Fruit fly (Drosophila melanogaster): ENCODE measurements around the gene CG13689.

CG13689 gene

dm6 chr2L:574226-574625 is 28.4 kb upstream of the CG13689 start, which contains the start of the genes Ipk2 and cold (continued):
- no peak for TF ChIP-seq pita (GFP tag; optimal IDR thresholded peaks at IDR 0.05)
- peak; percentile 79 for TF ChIP-seq Bdp1 (GFP tag; optimal IDR thresholded peaks at IDR 0.05)
- TF ChIP-seq CG3726 (GFP tag; IDR thresholded peaks at IDR 0.05), result peak; percentile 33; the same call in 1 of the 3 replicates
- peak; percentile 16; the same call in 1 of the 2 replicates for TF ChIP-seq peb (GFP tag; IDR thresholded peaks at IDR 0.05)
- TF ChIP-seq gt (GFP tag; IDR thresholded peaks at IDR 0.05), result no peak
- TF ChIP-seq CG17328 (GFP tag; IDR thresholded peaks at IDR 0.05), result 0 out of 2 replicates have a peak, but pooled peaks have one; percentile 11
- peak; percentile 12 for TF ChIP-seq CG31365 (tag; optimal IDR thresholded peaks at IDR 0.05)
- TF ChIP-seq CG8089 (GFP tag; optimal IDR thresholded peaks at IDR 0.05), result peak; percentile 28
- TF ChIP-seq Hey (tag; optimal IDR thresholded peaks at IDR 0.05), result no peak
- no peak for TF ChIP-seq usp (GFP tag; optimal IDR thresholded peaks at IDR 0.05)
- peak; percentile 64 for TF ChIP-seq croc (GFP tag; conservative IDR thresholded peaks at IDR 0.05)
- TF ChIP-seq Dip3 (GFP tag; optimal IDR thresholded peaks at IDR 0.05), result peak; percentile 84
- TF ChIP-seq CG11247 (GFP tag; IDR thresholded peaks at IDR 0.05), result peak; percentile 64
- peak; percentile 1 for TF ChIP-seq CG12071 (GFP tag; optimal IDR thresholded peaks at IDR 0.05)
- TF ChIP-seq CG9609 (GFP tag; optimal IDR thresholded peaks at IDR 0.05), result peak; percentile 69
- no peak for TF ChIP-seq Lpt (GFP tag; optimal IDR thresholded peaks at IDR 0.05)
- TF ChIP-seq CG13123 (GFP tag; optimal IDR thresholded peaks at IDR 0.05), result peak; percentile 62
- 0 out of 3 replicates have a peak, but pooled peaks have one; percentile 22 for TF ChIP-seq CG2199 (GFP tag; IDR thresholded peaks at IDR 0.05)
- TF ChIP-seq CG16779 (GFP tag; IDR thresholded peaks at IDR 0.05), result no peak
- TF ChIP-seq Sox100B (GFP tag; optimal IDR thresholded peaks at IDR 0.05), result no peak
- peak; percentile 63 for TF ChIP-seq Atf3 (GFP tag; optimal IDR thresholded peaks at IDR 0.05)
- TF ChIP-seq Mad (GFP tag; optimal IDR thresholded peaks at IDR 0.05), result peak; percentile 82
- peak; percentile 61 for TF ChIP-seq dm (GFP tag; optimal IDR thresholded peaks at IDR 0.05)
- TF ChIP-seq sisA (GFP tag; IDR thresholded peaks at IDR 0.05), result peak; percentile 70
- peak; percentile 85 for TF ChIP-seq zen (tag; optimal IDR thresholded peaks at IDR 0.05)
- TF ChIP-seq trh (GFP tag; optimal IDR thresholded peaks at IDR 0.05), result peak; percentile 59
- TF ChIP-seq Ssrp (tag; optimal IDR thresholded peaks at IDR 0.05), result peak; percentile 72
- peak; percentile 75 for TF ChIP-seq CG1647 (GFP tag; optimal IDR thresholded peaks at IDR 0.05)
- peak; percentile 74 for TF ChIP-seq Atf-2 (GFP tag; optimal IDR thresholded peaks at IDR 0.05)
- TF ChIP-seq Dbx (GFP tag; IDR thresholded peaks at IDR 0.05), result peak; percentile 87
- TF ChIP-seq CHES-1-like (GFP tag; optimal IDR thresholded peaks at IDR 0.05), result peak; percentile 84
- TF ChIP-seq CG33213 (GFP tag; optimal IDR thresholded peaks at IDR 0.05), result peak; percentile 78
- TF ChIP-seq Camta (GFP tag; optimal IDR thresholded peaks at IDR 0.05), result peak; percentile 78
- no peak for TF ChIP-seq CG15073 (GFP tag; optimal IDR thresholded peaks at IDR 0.05)
- TF ChIP-seq HLH54F (GFP tag; optimal IDR thresholded peaks at IDR 0.05), result peak; percentile 87
- TF ChIP-seq vnd (GFP tag; IDR thresholded peaks at IDR 0.05; ENCODE audit: partially characterized antibody), result no peak
- TF ChIP-seq ems (GFP tag; optimal IDR thresholded peaks at IDR 0.05), result peak; percentile 84
- peak; percentile 11 for TF ChIP-seq CG4707 (GFP tag; optimal IDR thresholded peaks at IDR 0.05)
- peak; percentile 1 for TF ChIP-seq Jarid2 (GFP tag; optimal IDR thresholded peaks at IDR 0.05)
- peak; percentile 90 for TF ChIP-seq CG30403 (GFP tag; optimal IDR thresholded peaks at IDR 0.05)
- no peak for TF ChIP-seq gem (tag; optimal IDR thresholded peaks at IDR 0.05)
- no peak for TF ChIP-seq cg (GFP tag; optimal IDR thresholded peaks at IDR 0.05)
- TF ChIP-seq CG34376 (GFP tag; optimal IDR thresholded peaks at IDR 0.05), result peak; percentile 84
- no peak for TF ChIP-seq CG4360 (GFP tag; IDR thresholded peaks at IDR 0.05)
- TF ChIP-seq dan (GFP tag; IDR thresholded peaks at IDR 0.05), result no peak
- peak; percentile 67 for TF ChIP-seq twi (tag; optimal IDR thresholded peaks at IDR 0.05)
- TF ChIP-seq CG15011 (GFP tag; optimal IDR thresholded peaks at IDR 0.05), result no peak
- peak; percentile 25 for TF ChIP-seq CG31388 (GFP tag; optimal IDR thresholded peaks at IDR 0.05)
- peak; percentile 73 for TF ChIP-seq CG4854 (GFP tag; optimal IDR thresholded peaks at IDR 0.05)
- peak; percentile 40; the same call in 1 of the 2 replicates for TF ChIP-seq ato (GFP tag; IDR thresholded peaks at IDR 0.05; ENCODE audit: partially characterized antibody)
- peak; percentile 37; the same call in 1 of the 3 replicates for TF ChIP-seq Opbp (GFP tag; IDR thresholded peaks at IDR 0.05; ENCODE audit: partially characterized antibody)
- TF ChIP-seq HmgD (GFP tag; optimal IDR thresholded peaks at IDR 0.05), result peak; percentile 20

All from whole organism, embryonic.